Worm (Caenorhabditis elegans) whole organism, L2 larva: Measurements from ENCODE around the gene F07C3.3.

Source experiments
- C34F6.9 ChIP-seq: fragments of 150-350 bp; optimal IDR thresholded peaks from 2 replicates; lab custom pipeline; 2014; ENCODE audit warnings: missing biosample characterization, missing genetic modification characterization
- F13H6.1 ChIP-seq: sonication (generic microtip); optimal IDR thresholded peaks from 2 replicates; lab custom pipeline; 2016; ENCODE audit warnings: missing genetic modification characterization, missing compliant biosample characterization
- R02D3.7 ChIP-seq: fragments of 150-350 bp; optimal IDR thresholded peaks from 2 replicates; lab custom pipeline; 2014; ENCODE audit warnings: missing biosample characterization, missing genetic modification characterization
- Y55F3AM.14 ChIP-seq: fragments of 200-800 bp; sonication (Bioruptor generic); optimal IDR thresholded peaks from 2 replicates; lab custom pipeline; 2018; ENCODE audit warnings: mild to moderate bottlenecking, missing genetic modification characterization, missing compliant biosample characterization
- ZK546.5 ChIP-seq: sonication (generic microtip); optimal IDR thresholded peaks from 2 replicates; lab custom pipeline; 2017; ENCODE audit warnings: missing biosample characterization, missing genetic modification characterization
- alr-1 ChIP-seq: fragments of 150-350 bp; optimal IDR thresholded peaks from 2 replicates; lab custom pipeline; 2014; ENCODE audit warnings: missing biosample characterization, missing genetic modification characterization
- aly-2 ChIP-seq: fragments of 150-350 bp; optimal IDR thresholded peaks from 2 replicates; lab custom pipeline; 2014; ENCODE audit warnings: missing biosample characterization, missing genetic modification characterization
- ama-1 ChIP-seq: fragments of 150-350 bp; optimal IDR thresholded peaks from 2 replicates; lab custom pipeline; 2018; ENCODE audit warnings: inconsistent platforms
- blmp-1 ChIP-seq: sonication (generic microtip); optimal IDR thresholded peaks from 2 replicates; lab custom pipeline; 2017; ENCODE audit warnings: missing genetic modification characterization, mild to moderate bottlenecking, missing compliant biosample characterization, antibody characterized with exemption, moderate library complexity; ENCODE audit not compliant: insufficient read depth
- ceh-16 ChIP-seq: fragments of 150-350 bp; optimal IDR thresholded peaks from 2 replicates; lab custom pipeline; 2014; ENCODE audit warnings: missing biosample characterization, missing genetic modification characterization
- crh-2 ChIP-seq: sonication (generic microtip); optimal IDR thresholded peaks from 2 replicates; lab custom pipeline; 2017; ENCODE audit warnings: missing biosample characterization, missing genetic modification characterization
- elt-1 ChIP-seq: fragments of 150-350 bp; optimal IDR thresholded peaks from 2 replicates; lab custom pipeline; 2014; ENCODE audit warnings: missing biosample characterization, missing genetic modification characterization
- elt-3 ChIP-seq: sonication (generic microtip); optimal IDR thresholded peaks from 2 replicates; lab custom pipeline; 2017; ENCODE audit warnings: missing biosample characterization, missing genetic modification characterization
- fos-1 ChIP-seq: fragments of 150-350 bp; optimal IDR thresholded peaks from 2 replicates; lab custom pipeline; 2014; ENCODE audit warnings: missing biosample characterization, missing genetic modification characterization
- gmeb-1 ChIP-seq: fragments of 150-350 bp; optimal IDR thresholded peaks from 2 replicates; lab custom pipeline; 2014; ENCODE audit warnings: missing biosample characterization, missing genetic modification characterization
- lin-39 ChIP-seq: fragments of 150-350 bp; optimal IDR thresholded peaks from 2 replicates; lab custom pipeline; 2014; ENCODE audit warnings: missing biosample characterization, missing genetic modification reagents, missing genetic modification characterization
- lsy-2 ChIP-seq, 2 experiments: fragments of 150-350 bp in 1 of 2; sonication (generic microtip) in 1 of 2; optimal IDR thresholded peaks; 2 replicates each; lab custom pipeline; 2014 to 2017; ENCODE audit warnings: missing biosample characterization in 2 of 2, missing genetic modification characterization in 2 of 2
- mab-5 ChIP-seq: fragments of 150-350 bp; optimal IDR thresholded peaks from 2 replicates; lab custom pipeline; 2014; ENCODE audit warnings: missing biosample characterization, missing genetic modification characterization
- mdl-1 ChIP-seq, 2 experiments: fragments of 150-350 bp in 1 of 2; sonication (generic microtip) in 1 of 2; optimal IDR thresholded peaks; 2 replicates each; lab custom pipeline; 2017; ENCODE audit warnings: missing biosample characterization in 2 of 2, missing genetic modification characterization in 2 of 2
- nhr-10 ChIP-seq: sonication (generic microtip); optimal IDR thresholded peaks from 2 replicates; lab custom pipeline; 2017; ENCODE audit warnings: missing biosample characterization, missing genetic modification characterization
- nhr-11 ChIP-seq: fragments of 150-350 bp; optimal IDR thresholded peaks from 2 replicates; lab custom pipeline; 2014; ENCODE audit warnings: missing biosample characterization, missing genetic modification characterization
- nhr-129 ChIP-seq: fragments of 150-350 bp; optimal IDR thresholded peaks from 2 replicates; lab custom pipeline; 2014; ENCODE audit warnings: missing biosample characterization, missing genetic modification characterization
- nhr-21 ChIP-seq: fragments of 150-350 bp; optimal IDR thresholded peaks from 2 replicates; lab custom pipeline; 2014; ENCODE audit warnings: missing biosample characterization, missing genetic modification characterization
- nhr-23 ChIP-seq: fragments of 150-350 bp; optimal IDR thresholded peaks from 2 replicates; lab custom pipeline; 2014; ENCODE audit warnings: missing biosample characterization, missing genetic modification reagents, missing genetic modification characterization
- nhr-237 ChIP-seq: fragments of 150-350 bp; optimal IDR thresholded peaks from 2 replicates; lab custom pipeline; 2014; ENCODE audit warnings: missing biosample characterization, missing genetic modification characterization
- nhr-25 ChIP-seq: fragments of 150-350 bp; sonication (generic microtip); optimal IDR thresholded peaks from 3 replicates; lab custom pipeline; 2014; ENCODE audit warnings: missing biosample characterization, missing genetic modification characterization
- nhr-6 ChIP-seq: fragments of 150-350 bp; optimal IDR thresholded peaks from 2 replicates; lab custom pipeline; 2014; ENCODE audit warnings: missing biosample characterization, missing genetic modification characterization
- nhr-77 ChIP-seq: fragments of 150-350 bp; optimal IDR thresholded peaks from 2 replicates; lab custom pipeline; 2014; ENCODE audit warnings: missing biosample characterization, missing genetic modification characterization
- sem-4 ChIP-seq: fragments of 150-350 bp; optimal IDR thresholded peaks from 2 replicates; lab custom pipeline; 2014; ENCODE audit warnings: missing biosample characterization, missing genetic modification reagents, missing genetic modification characterization
- sma-9 ChIP-seq, 2 experiments: fragments of 150-350 bp in 1 of 2; sonication (generic microtip) in 1 of 2; optimal IDR thresholded peaks; 2 replicates each; lab custom pipeline; 2014 to 2016; ENCODE audit warnings: missing genetic modification characterization in 2 of 2, mild to moderate bottlenecking in 1 of 2, missing biosample characterization in 1 of 2, missing compliant biosample characterization in 1 of 2, missing genetic modification reagents in 1 of 2, moderate library complexity in 1 of 2
- snpc-4 ChIP-seq: fragments of 150-350 bp; optimal IDR thresholded peaks from 2 replicates; lab custom pipeline; 2014; ENCODE audit warnings: missing biosample characterization, missing genetic modification characterization
- unc-55 ChIP-seq: fragments of 150-350 bp; sonication (generic microtip); optimal IDR thresholded peaks from 3 replicates; lab custom pipeline; 2014; ENCODE audit warnings: missing biosample characterization, missing genetic modification reagents, missing genetic modification characterization
- unc-62 ChIP-seq: fragments of 150-350 bp; optimal IDR thresholded peaks from 2 replicates; lab custom pipeline; 2014; ENCODE audit warnings: missing biosample characterization, missing genetic modification reagents, missing genetic modification characterization
- zag-1 ChIP-seq: fragments of 150-350 bp; optimal IDR thresholded peaks from 2 replicates; lab custom pipeline; 2014; ENCODE audit warnings: missing biosample characterization, missing genetic modification characterization
- ztf-11 ChIP-seq: sonication (generic microtip); optimal IDR thresholded peaks from 2 replicates; lab custom pipeline; 2017; ENCODE audit warnings: missing biosample characterization, missing genetic modification characterization
- ztf-4 ChIP-seq: fragments of 150-350 bp; optimal IDR thresholded peaks from 2 replicates; lab custom pipeline; 2014; ENCODE audit warnings: missing biosample characterization, missing genetic modification characterization

Gene F07C3.3

DNA sequence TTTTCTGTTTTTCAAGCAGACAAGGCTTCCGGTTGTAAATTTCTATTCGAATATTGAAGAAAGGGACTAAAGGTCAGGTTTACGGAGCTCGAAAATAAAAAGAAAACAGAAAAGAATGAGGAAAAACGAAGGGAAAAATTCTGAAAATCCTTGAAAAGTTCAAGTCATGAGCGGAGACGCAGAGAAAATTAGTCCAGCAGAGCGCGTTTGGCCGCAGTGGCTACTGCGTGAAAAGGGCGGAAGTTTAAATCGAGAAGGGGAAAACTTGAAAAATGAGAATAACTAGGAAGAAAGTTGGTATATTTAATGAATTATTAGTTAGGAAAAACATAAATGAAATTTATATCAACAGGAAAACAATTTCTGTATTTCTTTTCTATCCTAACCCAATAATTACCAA, 11.8 kb downstream of the F07C3.3 start (continued):
- TF ChIP-seq blmp-1 = no peak

DNA sequence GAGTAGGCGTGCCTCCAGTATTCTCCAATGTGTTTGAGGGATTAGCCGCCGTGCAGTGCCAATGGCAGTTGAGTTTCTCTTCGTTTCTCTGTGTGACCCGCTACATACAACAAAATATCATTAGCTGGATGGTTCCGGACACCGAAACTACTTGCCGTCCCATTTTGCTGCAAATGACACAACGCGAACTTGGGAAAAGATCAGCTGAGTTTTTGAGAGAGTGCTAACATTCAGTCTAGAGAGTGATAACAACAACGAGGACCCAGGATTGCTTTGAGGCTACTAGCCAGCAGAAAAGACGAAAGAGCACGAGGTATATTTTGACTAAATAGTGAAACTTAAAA, 12.8 kb downstream of the F07C3.3 start:
- TF ChIP-seq ama-1 (lab: Kevin White, UChicago) (no peak), elt-1 (no peak), nhr-23 (tag; lab: Kevin White, UChicago) (no peak), nhr-237 (tag; lab: Kevin White, UChicago) (no peak), lin-39 (tag; lab: Kevin White, UChicago) (no peak), zag-1 (tag; lab: Kevin White, UChicago) (no peak), blmp-1 (no peak), snpc-4 (tag; lab: Kevin White, UChicago) (no peak), nhr-129 (tag; lab: Kevin White, UChicago) (no peak), nhr-25 (tag; lab: Kevin White, UChicago) (no peak), sem-4 (tag; lab: Kevin White, UChicago) (no peak), ZK546.5 (tag; lab: Kevin White, UChicago) (no peak), nhr-11 (tag; lab: Kevin White, UChicago) (no peak), mdl-1 (tag; optimal IDR thresholded peaks at IDR 0.05; lab: Kevin White, UChicago) (no peak), elt-3 (tag; lab: Kevin White, UChicago) (no peak)
- TF ChIP-seq, all 48 proteins: peak for 0

DNA sequence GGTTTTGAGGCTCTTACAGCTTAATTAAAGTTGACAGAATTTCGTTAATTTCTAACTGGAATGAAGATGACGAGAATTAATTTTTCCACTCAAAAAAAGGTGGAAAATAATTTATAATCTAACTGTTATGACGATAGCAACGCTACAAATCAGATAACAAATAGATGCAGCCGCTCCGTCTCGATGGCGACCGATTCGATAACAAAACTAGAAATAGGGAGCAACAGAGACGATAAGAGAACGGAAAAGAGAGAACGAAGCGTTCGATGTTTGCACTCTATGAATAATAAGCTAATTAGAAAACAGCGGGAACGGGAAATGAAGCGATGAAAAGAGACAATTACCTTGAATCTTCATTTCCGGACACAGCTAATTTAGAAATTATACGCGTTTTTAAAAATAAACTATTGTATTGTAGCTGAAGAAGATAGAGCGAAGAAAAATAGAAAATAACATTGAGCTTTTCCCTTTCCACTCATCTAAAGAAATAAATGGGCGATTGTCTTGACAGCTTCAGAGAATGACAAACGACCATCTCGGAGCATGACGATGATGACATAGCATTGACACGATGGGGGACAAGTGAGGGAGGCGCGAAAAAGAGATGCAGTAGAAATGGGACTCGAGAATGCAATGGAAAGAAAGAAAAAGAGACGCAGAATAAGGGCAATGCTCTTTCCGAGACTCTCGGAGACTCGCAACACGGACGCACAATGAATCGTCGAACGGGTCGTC, 13.4 kb downstream of the F07C3.3 start:
- TF ChIP-seq mab-5 (tag; lab: Kevin White, UChicago) = peak; percentile 81
- TF ChIP-seq fos-1 (tag; lab: Kevin White, UChicago) = peak; percentile 30
- peak; percentile 71 for TF ChIP-seq sma-9 (GFP tag; optimal IDR thresholded peaks at IDR 0.05; lab: Kevin White, UChicago)
- no peak for TF ChIP-seq sma-9 (tag; optimal IDR thresholded peaks at IDR 0.05; lab: Kevin White, UChicago)
- no peak for TF ChIP-seq sem-4 (tag; lab: Kevin White, UChicago)
- no peak for TF ChIP-seq gmeb-1 (tag; lab: Kevin White, UChicago)
- TF ChIP-seq C34F6.9 (tag; lab: Kevin White, UChicago) = peak; percentile 53
- TF ChIP-seq lsy-2 (tag; optimal IDR thresholded peaks at IDR 0.05; lab: Kevin White, UChicago) = peak in 1 of 2 experiments; percentile 53
- no peak for TF ChIP-seq nhr-77 (tag; lab: Kevin White, UChicago)
- no peak for TF ChIP-seq nhr-6 (tag; lab: Kevin White, UChicago)
- no peak for TF ChIP-seq R02D3.7
- no peak for TF ChIP-seq elt-1
- no peak for TF ChIP-seq ama-1 (lab: Kevin White, UChicago)
- peak; percentile 2 for TF ChIP-seq F13H6.1
- TF ChIP-seq zag-1 (tag; lab: Kevin White, UChicago) = peak; percentile 39
- no peak for TF ChIP-seq nhr-237 (tag; lab: Kevin White, UChicago)
- peak; percentile 65 for TF ChIP-seq unc-62 (GFP tag; lab: Kevin White, UChicago)
- no peak for TF ChIP-seq Y55F3AM.14
- no peak for TF ChIP-seq alr-1 (tag; lab: Kevin White, UChicago)
- no peak for TF ChIP-seq nhr-25 (tag; lab: Kevin White, UChicago)
- peak; percentile 70 for TF ChIP-seq lin-39 (tag; lab: Kevin White, UChicago)
- peak; percentile 38 for TF ChIP-seq nhr-129 (tag; lab: Kevin White, UChicago)
- no peak for TF ChIP-seq aly-2 (tag; lab: Kevin White, UChicago)
- TF ChIP-seq nhr-21 (tag; lab: Kevin White, UChicago) = no peak
- TF ChIP-seq unc-55 = peak; percentile 33
- TF ChIP-seq crh-2 (tag; lab: Kevin White, UChicago) = peak; percentile 32
- TF ChIP-seq ztf-11 = no peak
- TF ChIP-seq, all 48 proteins: peak for 12

ce11 chrV:9218214-9218613, 14.0 kb downstream of the F07C3.3 start:
- TF ChIP-seq ceh-16 (tag; lab: Kevin White, UChicago) (no peak), nhr-23 (tag; lab: Kevin White, UChicago) (peak; percentile 45), blmp-1 (no peak), sma-9 (GFP tag; optimal IDR thresholded peaks at IDR 0.05; lab: Kevin White, UChicago) (peak; percentile 38), sma-9 (tag; optimal IDR thresholded peaks at IDR 0.05; lab: Kevin White, UChicago) (no peak), ztf-4 (no peak), nhr-77 (tag; lab: Kevin White, UChicago) (no peak), lin-39 (tag; lab: Kevin White, UChicago) (no peak), mab-5 (tag; lab: Kevin White, UChicago) (peak; percentile 72), crh-2 (tag; lab: Kevin White, UChicago) (peak; percentile 8), nhr-10 (tag; lab: Kevin White, UChicago) (no peak), unc-55 (peak; percentile 48)
